Worm (Caenorhabditis elegans) whole organism, L3 larva: ENCODE measurements around the gene F14E5.8.

Experiments
- R02D3.7 ChIP-seq: fragments of 150-350 bp; optimal IDR thresholded peaks from 2 replicates; lab custom pipeline; 2014; ENCODE audit warnings: missing biosample characterization, missing genetic modification characterization
- aly-2 ChIP-seq: fragments of 150-350 bp; optimal IDR thresholded peaks from 2 replicates; lab custom pipeline; 2014; ENCODE audit warnings: missing biosample characterization, missing genetic modification characterization
- ama-1 ChIP-seq: fragments of 150-350 bp; optimal IDR thresholded peaks from 2 replicates; lab custom pipeline; 2018
- ceh-28 ChIP-seq: fragments of 150-350 bp; optimal IDR thresholded peaks from 2 replicates; lab custom pipeline; 2014; ENCODE audit warnings: missing biosample characterization, missing genetic modification reagents, missing genetic modification characterization
- ceh-9 ChIP-seq: sonication (generic microtip); optimal IDR thresholded peaks from 2 replicates; lab custom pipeline; 2018; ENCODE audit warnings: missing biosample characterization, missing genetic modification characterization
- egl-27 ChIP-seq: sonication (generic microtip); optimal IDR thresholded peaks from 4 replicates; lab custom pipeline; 2017; ENCODE audit warnings: missing biosample characterization, missing genetic modification reagents, missing genetic modification characterization
- egl-5 ChIP-seq: fragments of 150-350 bp; optimal IDR thresholded peaks from 2 replicates; lab custom pipeline; 2017; ENCODE audit warnings: missing biosample characterization, missing genetic modification reagents, missing genetic modification characterization, inconsistent platforms
- elt-2 ChIP-seq: sonication (generic microtip); optimal IDR thresholded peaks from 2 replicates; lab custom pipeline; 2016; ENCODE audit warnings: missing genetic modification reagents, mild to moderate bottlenecking, missing genetic modification characterization, missing compliant biosample characterization
- elt-3 ChIP-seq, 3 experiments: fragments of 150-350 bp in 1 of 3; sonication (generic microtip) in 2 of 3; optimal IDR thresholded peaks; 2 replicates in 2 of 3; 4 replicates in 1 of 3; lab custom pipeline; 2014 to 2017; ENCODE audit warnings: missing biosample characterization in 3 of 3, missing genetic modification characterization in 3 of 3
- eor-1 ChIP-seq, 2 experiments: fragments of 150-350 bp; optimal IDR thresholded peaks; 2 replicates each; lab custom pipeline; 2014 to 2018; ENCODE audit warnings: missing biosample characterization in 2 of 2, missing genetic modification characterization in 2 of 2
- fkh-10 ChIP-seq: sonication (generic microtip); optimal IDR thresholded peaks from 2 replicates; lab custom pipeline; 2017; ENCODE audit warnings: missing biosample characterization, missing genetic modification reagents, missing genetic modification characterization
- fos-1 ChIP-seq: fragments of 150-350 bp; optimal IDR thresholded peaks from 2 replicates; lab custom pipeline; 2014; ENCODE audit warnings: missing biosample characterization, missing genetic modification characterization
- jun-1 ChIP-seq: fragments of 150-350 bp; optimal IDR thresholded peaks from 2 replicates; lab custom pipeline; 2014; ENCODE audit warnings: missing biosample characterization, missing genetic modification reagents, missing genetic modification characterization
- lin-15B ChIP-seq: fragments of 150-350 bp; optimal IDR thresholded peaks from 2 replicates; lab custom pipeline; 2014; ENCODE audit warnings: missing biosample characterization, missing genetic modification characterization
- lin-39 ChIP-seq: fragments of 150-350 bp; optimal IDR thresholded peaks from 2 replicates; lab custom pipeline; 2018; ENCODE audit warnings: missing biosample characterization, missing genetic modification reagents, missing genetic modification characterization
- mdl-1 ChIP-seq: fragments of 150-350 bp; optimal IDR thresholded peaks from 2 replicates; lab custom pipeline; 2014; ENCODE audit warnings: missing biosample characterization, missing genetic modification characterization
- mml-1 ChIP-seq: fragments of 150-350 bp; sonication (generic microtip); optimal IDR thresholded peaks from 3 replicates; lab custom pipeline; 2014; ENCODE audit warnings: missing biosample characterization, missing genetic modification characterization
- nfya-1 ChIP-seq: sonication (generic microtip); optimal IDR thresholded peaks from 2 replicates; lab custom pipeline; 2017; ENCODE audit warnings: missing genetic modification characterization, mild to moderate bottlenecking, missing compliant biosample characterization, antibody characterized with exemption, moderate library complexity; ENCODE audit not compliant: insufficient read depth
- nhr-11 ChIP-seq: fragments of 150-350 bp; optimal IDR thresholded peaks from 2 replicates; lab custom pipeline; 2014; ENCODE audit warnings: missing biosample characterization, missing genetic modification characterization
- nhr-12 ChIP-seq: fragments of 150-350 bp; optimal IDR thresholded peaks from 2 replicates; lab custom pipeline; 2014; ENCODE audit warnings: missing biosample characterization, missing genetic modification characterization
- nhr-23 ChIP-seq: fragments of 150-350 bp; optimal IDR thresholded peaks from 2 replicates; lab custom pipeline; 2014; ENCODE audit warnings: missing biosample characterization, missing genetic modification reagents, missing genetic modification characterization
- nhr-237 ChIP-seq: fragments of 150-350 bp; optimal IDR thresholded peaks from 2 replicates; lab custom pipeline; 2014; ENCODE audit warnings: missing biosample characterization, missing genetic modification characterization
- nhr-25 ChIP-seq: sonication (generic microtip); optimal IDR thresholded peaks from 2 replicates; lab custom pipeline; 2017; ENCODE audit warnings: missing biosample characterization, missing genetic modification characterization
- nhr-28 ChIP-seq: fragments of 150-350 bp; optimal IDR thresholded peaks from 2 replicates; lab custom pipeline; 2014; ENCODE audit warnings: missing biosample characterization, missing genetic modification characterization
- nhr-43 ChIP-seq: sonication (generic microtip); optimal IDR thresholded peaks from 2 replicates; lab custom pipeline; 2016; ENCODE audit warnings: mild to moderate bottlenecking, missing genetic modification characterization, missing compliant biosample characterization; ENCODE audit not compliant: poor library complexity, severe bottlenecking
- nhr-76 ChIP-seq: fragments of 150-350 bp; sonication (generic microtip); optimal IDR thresholded peaks from 5 replicates; lab custom pipeline; 2014; ENCODE audit warnings: missing biosample characterization, missing genetic modification characterization
- nhr-77 ChIP-seq: fragments of 150-350 bp; optimal IDR thresholded peaks from 2 replicates; lab custom pipeline; 2014; ENCODE audit warnings: missing biosample characterization, missing genetic modification characterization
- pha-4 ChIP-seq: fragments of 150-350 bp; optimal IDR thresholded peaks from 2 replicates; lab custom pipeline; 2014; ENCODE audit warnings: missing biosample characterization, missing genetic modification reagents, missing genetic modification characterization
- sea-2 ChIP-seq: fragments of 150-350 bp; sonication (generic microtip); optimal IDR thresholded peaks from 4 replicates; lab custom pipeline; 2014; ENCODE audit warnings: missing biosample characterization, missing genetic modification reagents, missing genetic modification characterization
- skn-1 ChIP-seq: fragments of 150-350 bp; optimal IDR thresholded peaks from 2 replicates; lab custom pipeline; 2014; ENCODE audit warnings: missing biosample characterization, missing genetic modification characterization
- snpc-4 ChIP-seq: fragments of 150-350 bp; optimal IDR thresholded peaks from 2 replicates; lab custom pipeline; 2014; ENCODE audit warnings: missing biosample characterization, missing genetic modification characterization
- tbx-2 ChIP-seq: sonication (generic microtip); optimal IDR thresholded peaks from 2 replicates; lab custom pipeline; 2016; ENCODE audit warnings: mild to moderate bottlenecking, missing genetic modification characterization, missing compliant biosample characterization
- unc-39 ChIP-seq: sonication (generic microtip); optimal IDR thresholded peaks from 4 replicates; lab custom pipeline; 2017; ENCODE audit warnings: missing biosample characterization, missing genetic modification characterization
- zag-1 ChIP-seq: fragments of 150-350 bp; optimal IDR thresholded peaks from 2 replicates; lab custom pipeline; 2014; ENCODE audit warnings: missing biosample characterization, missing genetic modification characterization
- ztf-4 ChIP-seq: fragments of 150-350 bp; optimal IDR thresholded peaks from 2 replicates; lab custom pipeline; 2014; ENCODE audit warnings: missing biosample characterization, missing genetic modification characterization

The F14E5.8 gene

DNA sequence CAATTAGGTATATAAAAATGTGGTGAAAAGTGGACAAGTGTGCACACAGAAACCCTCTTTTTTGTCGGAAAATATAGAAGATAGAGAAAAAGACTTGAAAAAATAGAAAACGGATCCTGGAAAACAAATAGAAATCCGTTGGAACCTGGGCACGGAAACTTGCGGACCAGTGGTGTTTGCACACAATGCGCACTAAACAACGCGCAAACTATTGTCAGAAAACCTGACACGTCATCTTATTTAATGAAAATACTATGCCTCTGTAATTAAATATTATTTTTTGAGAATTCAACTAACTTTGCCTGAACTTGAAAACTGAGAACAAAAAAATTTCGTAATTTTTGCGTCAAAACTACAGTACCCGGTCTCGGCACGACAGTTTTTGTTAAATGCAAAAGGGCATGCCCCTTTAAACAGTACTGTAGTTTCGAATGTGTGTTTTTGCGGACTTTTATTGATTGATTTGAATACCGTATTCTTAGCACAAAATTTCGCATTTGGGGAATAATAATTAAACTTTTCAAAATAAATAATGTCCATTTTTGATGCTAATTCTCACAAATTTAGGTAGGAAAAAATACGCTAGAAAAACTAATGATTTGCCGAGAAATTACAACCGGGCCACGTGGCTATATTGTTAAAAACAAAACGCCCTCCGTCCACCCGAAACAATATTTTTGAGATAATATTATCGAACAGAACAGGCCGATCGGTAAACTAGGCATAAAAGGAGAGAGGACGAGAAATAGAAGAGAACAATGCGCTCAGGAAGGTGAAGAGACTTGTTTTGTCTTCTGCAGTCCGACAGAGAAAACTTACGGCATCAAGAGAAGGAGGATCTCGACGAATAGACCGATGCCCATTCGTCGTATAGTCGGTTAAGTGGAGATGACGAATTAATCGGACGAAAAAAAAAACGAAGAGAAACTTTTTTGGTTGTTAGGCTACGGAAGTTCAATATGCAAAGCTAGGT lies 9.3 kb downstream of the F14E5.8 start:
- TF ChIP-seq pha-4 (tag; lab: Kevin White, UChicago), result peak; percentile 38
- peak; percentile 32 for TF ChIP-seq nfya-1
- no peak for TF ChIP-seq fos-1 (tag; lab: Kevin White, UChicago)
- peak; percentile 39 for TF ChIP-seq nhr-25
- TF ChIP-seq nhr-23 (tag; lab: Kevin White, UChicago), result peak; percentile 53
- TF ChIP-seq mml-1, result no peak

- no peak for TF ChIP-seq lin-15B (tag; lab: Kevin White, UChicago)
- TF ChIP-seq ztf-4 (tag; lab: Kevin White, UChicago), result no peak
- no peak for TF ChIP-seq unc-39
- TF ChIP-seq tbx-2, result no peak
- no peak for TF ChIP-seq nhr-28 (tag; lab: Kevin White, UChicago)
- no peak for TF ChIP-seq ceh-9 (tag; lab: Kevin White, UChicago)
- no peak for TF ChIP-seq aly-2 (tag; lab: Kevin White, UChicago)
- no peak for TF ChIP-seq snpc-4 (tag; lab: Kevin White, UChicago)
- no peak for TF ChIP-seq sea-2
- no peak for TF ChIP-seq ama-1
- no peak for TF ChIP-seq egl-27 (tag; lab: Kevin White, UChicago)
- no peak for TF ChIP-seq lin-39 (tag; lab: Kevin White, UChicago)
- TF ChIP-seq fos-1 (tag; lab: Kevin White, UChicago), result no peak
- TF ChIP-seq nfya-1, result no peak
- no peak for TF ChIP-seq mml-1
- TF ChIP-seq ceh-28 (tag; lab: Kevin White, UChicago), result no peak
Measured at ce11 chrII:8431954-8432353, 12.1 kb downstream of the F14E5.8 start, which contains the start of gene acp-2. Gene acp-2, minus strand, starts transcription at chrII:8432054.

DNA sequence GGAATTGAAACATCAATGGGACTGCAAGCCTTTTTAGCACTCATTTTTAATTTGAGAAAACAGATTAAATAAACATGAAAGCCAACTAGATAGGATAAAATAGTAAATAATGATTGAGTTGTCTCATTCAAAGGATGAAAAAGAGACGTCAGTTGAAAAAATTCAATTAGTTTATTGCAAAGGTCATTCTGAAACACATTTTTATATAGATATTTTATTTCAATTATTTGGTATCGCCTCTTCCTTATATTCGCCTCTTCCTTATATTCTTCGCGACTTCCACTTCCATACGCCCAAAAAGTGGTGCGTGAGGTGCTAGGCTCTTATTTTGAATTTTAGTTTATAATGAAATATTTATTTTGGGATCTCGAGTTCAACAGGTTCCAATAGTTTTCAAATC lies 15.1 kb downstream of the F14E5.8 start, which contains the start of gene acp-4:
Gene acp-4, minus strand, starts transcription at position 101 of the 400 bp plus-strand sequence.
- TF ChIP-seq zag-1 (tag; lab: Kevin White, UChicago), result no peak
- no peak for TF ChIP-seq nhr-11 (tag; lab: Kevin White, UChicago)
- no peak for TF ChIP-seq fos-1 (tag; lab: Kevin White, UChicago)
- TF ChIP-seq egl-5 (tag; lab: Kevin White, UChicago), result no peak
- no peak for TF ChIP-seq egl-27 (tag; lab: Kevin White, UChicago)
- TF ChIP-seq, all 47 proteins: peak for 0

- no peak for TF ChIP-seq nhr-43
- TF ChIP-seq aly-2 (tag; lab: Kevin White, UChicago), result no peak
- no peak for TF ChIP-seq eor-1 (tag; optimal IDR thresholded peaks at IDR 0.05; lab: Kevin White, UChicago)
- no peak for TF ChIP-seq unc-39
- TF ChIP-seq, all 47 proteins: peak for 0
Measured at ce11 chrII:8437035-8437434, 17.1 kb downstream of the F14E5.8 start, which contains the start of gene acp-3. Gene acp-3, minus strand, starts transcription at chrII:8437135.

ce11 chrII:8438791-8439287 lies 18.9 kb downstream of the F14E5.8 start, which contains the start of gene lips-10:
Gene lips-10, plus strand, starts transcription at chrII:8439168.
- TF ChIP-seq nhr-77 (no peak), nhr-12 (tag; lab: Kevin White, UChicago) (no peak), skn-1 (no peak), tbx-2 (no peak), egl-27 (tag; lab: Kevin White, UChicago) (no peak), nhr-28 (tag; lab: Kevin White, UChicago) (no peak), unc-39 (no peak), nhr-23 (tag; lab: Kevin White, UChicago) (peak; percentile 21), snpc-4 (tag; lab: Kevin White, UChicago) (no peak), nhr-25 (peak; percentile 80), aly-2 (tag; lab: Kevin White, UChicago) (no peak), fkh-10 (GFP tag; lab: Kevin White, UChicago) (no peak), jun-1 (tag; lab: Kevin White, UChicago) (no peak)
- TF ChIP-seq, all 47 proteins: peak for 2

DNA sequence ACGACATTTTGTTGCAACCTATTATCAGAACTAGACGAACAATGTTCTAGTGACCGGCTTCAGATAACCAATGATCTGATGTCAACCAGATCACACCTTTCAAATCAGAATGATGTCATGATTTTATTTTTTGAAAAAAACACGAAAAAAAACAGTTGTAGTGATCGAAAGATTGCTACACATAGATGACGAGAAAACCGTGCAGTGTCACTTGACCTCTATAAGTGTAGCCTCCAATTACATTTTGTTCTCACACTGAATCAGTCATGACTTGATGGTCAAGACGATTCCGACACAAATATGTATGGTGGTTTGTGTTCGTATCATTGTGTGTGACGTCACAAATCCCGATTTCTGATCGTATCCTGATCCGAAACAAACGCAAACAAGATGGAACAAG lies 20.2 kb downstream of the F14E5.8 start:
- peak; percentile 50 for TF ChIP-seq nhr-23 (tag; lab: Kevin White, UChicago)
- TF ChIP-seq mml-1, result no peak
- no peak for TF ChIP-seq lin-15B (tag; lab: Kevin White, UChicago)
- TF ChIP-seq ceh-28 (tag; lab: Kevin White, UChicago), result no peak
- no peak for TF ChIP-seq nhr-11 (tag; lab: Kevin White, UChicago)
- TF ChIP-seq lin-39 (tag; lab: Kevin White, UChicago), result no peak
- TF ChIP-seq mdl-1 (tag; lab: Kevin White, UChicago), result no peak
- TF ChIP-seq nhr-25, result peak; percentile 74
- no peak for TF ChIP-seq nhr-237 (tag; lab: Kevin White, UChicago)
- TF ChIP-seq elt-3 (tag; optimal IDR thresholded peaks at IDR 0.05; lab: Kevin White, UChicago), result peak in 1 of 3 experiments; percentile 41
- peak; percentile 51 for TF ChIP-seq nhr-43
- TF ChIP-seq aly-2 (tag; lab: Kevin White, UChicago), result no peak
- TF ChIP-seq nhr-76 (tag; lab: Kevin White, UChicago), result no peak
- no peak for TF ChIP-seq fkh-10 (GFP tag; lab: Kevin White, UChicago)
- no peak for TF ChIP-seq nhr-28 (tag; lab: Kevin White, UChicago)
- no peak for TF ChIP-seq R02D3.7 (tag; lab: Kevin White, UChicago)
- TF ChIP-seq fos-1 (tag; lab: Kevin White, UChicago), result no peak
- TF ChIP-seq tbx-2, result no peak
- no peak for TF ChIP-seq ceh-9 (tag; lab: Kevin White, UChicago)
- no peak for TF ChIP-seq elt-2
- no peak for TF ChIP-seq sea-2
- no peak for TF ChIP-seq nhr-12 (tag; lab: Kevin White, UChicago)
- TF ChIP-seq zag-1 (tag; lab: Kevin White, UChicago), result no peak
- no peak for TF ChIP-seq snpc-4 (tag; lab: Kevin White, UChicago)
- no peak for TF ChIP-seq egl-5 (tag; lab: Kevin White, UChicago)
